Worm (Caenorhabditis elegans): Measurements from ENCODE around the gene pcdr-1.

DNA sequence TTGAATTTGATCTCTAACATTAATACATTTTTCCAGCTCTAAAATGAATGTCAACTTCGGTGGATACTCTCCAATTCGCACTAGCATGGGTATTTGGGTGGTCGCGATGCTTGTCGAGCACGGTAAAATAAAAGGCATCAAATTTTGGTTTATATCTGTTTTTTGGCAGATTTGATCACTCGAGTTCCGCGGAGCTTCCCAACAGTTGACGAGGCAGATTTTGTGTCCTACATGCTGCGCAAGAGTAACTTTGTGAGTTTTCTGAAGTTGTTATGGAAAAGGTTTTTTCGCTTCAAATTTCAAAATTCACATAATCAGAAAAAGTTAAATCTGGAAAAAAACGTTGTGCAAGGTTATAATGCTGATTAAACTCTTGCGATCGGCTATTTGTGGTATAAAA is 25.2 kb upstream of the pcdr-1 start:
- no peak for TF ChIP-seq mep-1 (tag; optimal IDR thresholded peaks at IDR 0.05)
- TF ChIP-seq lin-15B (tag; optimal IDR thresholded peaks at IDR 0.05) = no peak
